Fruit fly (Drosophila melanogaster) whole organism, embryonic: ENCODE measurements around the gene CG43658.

ENCODE experiments used
- Aef1 ChIP-seq: fragments of 200-800 bp; sonication (Bioruptor generic); IDR thresholded peaks from 3 replicates; pipeline ENCODE4 v1.3.6; 2022; ENCODE audit warnings: missing biosample characterization, missing genetic modification characterization
- Atf3 ChIP-seq: fragments of 200-800 bp; sonication (Bioruptor generic); optimal IDR thresholded peaks from 3 replicates; lab custom pipeline; 2016; ENCODE audit warnings: missing biosample characterization, missing genetic modification characterization
- BEAF-32 ChIP-seq: fragments of 200-800 bp; sonication (Bioruptor generic); optimal IDR thresholded peaks from 3 replicates; lab custom pipeline; 2017; ENCODE audit warnings: missing biosample characterization, missing genetic modification characterization, mild to moderate bottlenecking, moderate library complexity, missing genetic modification reagents
- CG10209 ChIP-seq: fragments of 200-800 bp; sonication (Bioruptor generic); optimal IDR thresholded peaks from 3 replicates; lab custom pipeline; 2017; ENCODE audit warnings: missing biosample characterization, mild to moderate bottlenecking, missing genetic modification characterization, missing genetic modification reagents
- CG10321 ChIP-seq: fragments of 200-800 bp; sonication (Bioruptor generic); IDR thresholded peaks from 2 replicates; pipeline ENCODE4 v1.3.6; 2022; ENCODE audit warnings: missing biosample characterization, missing genetic modification characterization
- CG10431 ChIP-seq: fragments of 200-800 bp; sonication (Bioruptor generic); optimal IDR thresholded peaks from 3 replicates; lab custom pipeline; 2018; ENCODE audit warnings: missing biosample characterization, mild to moderate bottlenecking, missing genetic modification characterization
- CG11456 ChIP-seq: fragments of 200-800 bp; sonication (Bioruptor generic); IDR thresholded peaks from 3 replicates; pipeline ENCODE4 v1.3.6; 2022; ENCODE audit warnings: missing biosample characterization, missing genetic modification characterization
- CG15073 ChIP-seq: fragments of 200-800 bp; sonication (Bioruptor generic); optimal IDR thresholded peaks from 2 replicates; lab custom pipeline; 2016; ENCODE audit warnings: missing biosample characterization, missing genetic modification characterization
- CG17328 ChIP-seq: fragments of 200-800 bp; sonication (Bioruptor generic); IDR thresholded peaks from 2 replicates; pipeline ENCODE4 v1.3.6; 2022; ENCODE audit warnings: missing biosample characterization, missing genetic modification characterization
- CG1792 ChIP-seq: fragments of 200-800 bp; sonication (Bioruptor generic); optimal IDR thresholded peaks from 2 replicates; lab custom pipeline; 2016; ENCODE audit warnings: missing biosample characterization, missing genetic modification characterization
- CG1832 ChIP-seq: fragments of 200-800 bp; sonication (Bioruptor generic); optimal IDR thresholded peaks from 2 replicates; lab custom pipeline; 2017; ENCODE audit warnings: missing biosample characterization, mild to moderate bottlenecking, missing genetic modification characterization, inconsistent platforms
- CG2678 ChIP-seq: fragments of 200-800 bp; sonication (Bioruptor generic); optimal IDR thresholded peaks from 3 replicates; lab custom pipeline; 2019; ENCODE audit warnings: missing biosample characterization, mild to moderate bottlenecking, missing genetic modification characterization, moderate library complexity
- CG2712 ChIP-seq: fragments of 200-800 bp; optimal IDR thresholded peaks from 3 replicates; lab custom pipeline; 2019; ENCODE audit warnings: missing biosample characterization, mild to moderate bottlenecking, missing genetic modification characterization, moderate library complexity
- CG2875 ChIP-seq: fragments of 200-800 bp; sonication (Bioruptor generic); optimal IDR thresholded peaks from 2 replicates; lab custom pipeline; 2017; ENCODE audit warnings: missing biosample characterization, mild to moderate bottlenecking, missing genetic modification characterization, missing genetic modification reagents
- CG31388 ChIP-seq: fragments of 200-800 bp; sonication (Bioruptor generic); optimal IDR thresholded peaks from 2 replicates; lab custom pipeline; 2016; ENCODE audit warnings: missing biosample characterization, missing genetic modification characterization
- CG32767 ChIP-seq: fragments of 200-800 bp; sonication (Bioruptor generic); IDR thresholded peaks from 2 replicates; pipeline ENCODE4 v1.3.6; 2022; ENCODE audit warnings: missing biosample characterization, missing genetic modification characterization
- CG34376 ChIP-seq: fragments of 200-800 bp; sonication (Bioruptor generic); optimal IDR thresholded peaks from 2 replicates; lab custom pipeline; 2018; ENCODE audit warnings: missing biosample characterization, mild to moderate bottlenecking, missing genetic modification characterization
- CG34422 ChIP-seq: fragments of 200-800 bp; sonication (Bioruptor generic); IDR thresholded peaks from 3 replicates; pipeline ENCODE4 v1.3.6; 2022; ENCODE audit warnings: missing biosample characterization, missing genetic modification characterization
- CG5180 ChIP-seq: fragments of 200-800 bp; sonication (Bioruptor generic); optimal IDR thresholded peaks from 3 replicates; lab custom pipeline; 2017; ENCODE audit warnings: missing biosample characterization, missing genetic modification characterization, mild to moderate bottlenecking, moderate library complexity, missing genetic modification reagents
- CG6254 ChIP-seq: fragments of 200-800 bp; sonication (Bioruptor generic); optimal IDR thresholded peaks from 3 replicates; lab custom pipeline; 2017; ENCODE audit warnings: mild to moderate bottlenecking, missing biosample characterization, missing genetic modification reagents, missing genetic modification characterization
- CG7839 ChIP-seq: fragments of 200-800 bp; sonication (Bioruptor generic); optimal IDR thresholded peaks from 3 replicates; lab custom pipeline; 2018; ENCODE audit warnings: missing biosample characterization, mild to moderate bottlenecking, missing genetic modification characterization, moderate library complexity
- CG8359 ChIP-seq: fragments of 200-800 bp; sonication (Bioruptor generic); optimal IDR thresholded peaks from 2 replicates; lab custom pipeline; 2017; ENCODE audit warnings: missing biosample characterization, mild to moderate bottlenecking, missing genetic modification characterization, borderline replicate concordance
- Camta ChIP-seq: fragments of 200-800 bp; sonication (Bioruptor generic); optimal IDR thresholded peaks from 2 replicates; lab custom pipeline; 2016; ENCODE audit warnings: missing biosample characterization, missing genetic modification characterization
- CrebB ChIP-seq: fragments of 200-800 bp; sonication (Bioruptor generic); optimal IDR thresholded peaks from 3 replicates; lab custom pipeline; 2018; ENCODE audit warnings: missing biosample characterization, mild to moderate bottlenecking, missing genetic modification characterization
- Dad ChIP-seq: fragments of 200-800 bp; sonication (Bioruptor generic); optimal IDR thresholded peaks from 3 replicates; lab custom pipeline; 2016; ENCODE audit warnings: missing biosample characterization, missing genetic modification characterization
- Drgx ChIP-seq: fragments of 200-800 bp; sonication (Bioruptor generic); IDR thresholded peaks from 2 replicates; pipeline ENCODE4 v1.3.6; 2022; ENCODE audit warnings: missing biosample characterization, missing genetic modification characterization
- E2f1 ChIP-seq: fragments of 200-800 bp; sonication (Bioruptor generic); IDR thresholded peaks from 2 replicates; pipeline ENCODE4 v1.3.6; 2022; ENCODE audit warnings: missing biosample characterization, missing genetic modification characterization
- Ets97D ChIP-seq: fragments of 200-800 bp; sonication (Bioruptor generic); optimal IDR thresholded peaks from 3 replicates; lab custom pipeline; 2016; ENCODE audit warnings: missing biosample characterization, missing genetic modification characterization
- Fer2 ChIP-seq: fragments of 200-800 bp; sonication (Bioruptor generic); optimal IDR thresholded peaks from 2 replicates; lab custom pipeline; 2018; ENCODE audit warnings: missing biosample characterization, mild to moderate bottlenecking, missing genetic modification characterization, moderate library complexity
- Gug ChIP-seq: fragments of 200-800 bp; sonication (Bioruptor generic); IDR thresholded peaks from 4 replicates; pipeline ENCODE4 v1.3.6; 2022; ENCODE audit warnings: missing biosample characterization, missing genetic modification characterization
- Lpt ChIP-seq: fragments of >200 bp; optimal IDR thresholded peaks from 2 replicates; lab custom pipeline; 2018; ENCODE audit warnings: missing biosample characterization, missing genetic modification characterization
- Ravus ChIP-seq: fragments of 200-800 bp; sonication (Bioruptor generic); IDR thresholded peaks from 2 replicates; pipeline ENCODE4 v1.3.6; 2022; ENCODE audit warnings: missing biosample characterization, missing genetic modification characterization
- Stat92E ChIP-seq, 3 experiments: fragments of >200 bp in 2 of 3; fragments of 200-800 bp in 1 of 3; sonication (Bioruptor generic) in 1 of 3; optimal IDR thresholded peaks; 2 replicates each; lab custom pipeline; 2017 to 2019; ENCODE audit warnings: missing biosample characterization in 3 of 3, missing genetic modification characterization in 3 of 3, mild to moderate bottlenecking in 1 of 3, moderate library complexity in 1 of 3
- Vsx1 ChIP-seq: fragments of 200-800 bp; sonication (Bioruptor generic); optimal IDR thresholded peaks from 2 replicates; lab custom pipeline; 2017; ENCODE audit warnings: missing biosample characterization, mild to moderate bottlenecking, missing genetic modification characterization, missing genetic modification reagents
- bab2 ChIP-seq: fragments of 200-800 bp; sonication (Bioruptor generic); optimal IDR thresholded peaks from 2 replicates; lab custom pipeline; 2016; ENCODE audit warnings: missing biosample characterization, missing genetic modification characterization
- chif ChIP-seq, 2 experiments: fragments of 200-800 bp; sonication (Bioruptor generic); optimal IDR thresholded peaks; 3 replicates each; lab custom pipeline; 2016; ENCODE audit warnings: missing biosample characterization in 2 of 2, missing genetic modification characterization in 2 of 2
- croc ChIP-seq: fragments of 200-800 bp; sonication (Bioruptor generic); conservative IDR thresholded peaks from 3 replicates; pipeline ENCODE4 v1.3.6; 2022; ENCODE audit warnings: missing biosample characterization, missing genetic modification characterization
- danr ChIP-seq: fragments of 200-800 bp; sonication (Bioruptor generic); IDR thresholded peaks from 2 replicates; pipeline ENCODE4 v1.3.6; 2022; ENCODE audit warnings: missing biosample characterization, missing genetic modification characterization
- dmrt99B ChIP-seq: fragments of 200-800 bp; sonication (Bioruptor generic); optimal IDR thresholded peaks from 2 replicates; lab custom pipeline; 2018; ENCODE audit warnings: missing biosample characterization, mild to moderate bottlenecking, missing genetic modification characterization, moderate library complexity
- eyg ChIP-seq: fragments of 200-800 bp; sonication (Bioruptor generic); optimal IDR thresholded peaks from 3 replicates; lab custom pipeline; 2016; ENCODE audit warnings: missing biosample characterization, missing genetic modification characterization
- fu2 ChIP-seq: fragments of 200-800 bp; sonication (Bioruptor generic); optimal IDR thresholded peaks from 2 replicates; lab custom pipeline; 2016; ENCODE audit warnings: missing biosample characterization, missing genetic modification characterization
- klu ChIP-seq: fragments of 200-800 bp; sonication (Bioruptor generic); IDR thresholded peaks from 2 replicates; pipeline ENCODE4 v1.3.6; 2022; ENCODE audit warnings: missing biosample characterization, missing genetic modification characterization
- oc ChIP-seq: fragments of 200-800 bp; sonication (Bioruptor generic); optimal IDR thresholded peaks from 2 replicates; lab custom pipeline; 2018; ENCODE audit warnings: missing biosample characterization, mild to moderate bottlenecking, missing genetic modification characterization, moderate library complexity
- pan ChIP-seq, 4 experiments: fragments of >200 bp in 3 of 4; fragments of 200-800 bp in 1 of 4; sonication (Bioruptor generic) in 1 of 4; optimal IDR thresholded peaks in 3 of 4; IDR thresholded peaks in 1 of 4; 2 replicates each; pipeline versions ENCODE4 v1.3.6 to Lab custom; 2017 to 2022; ENCODE audit warnings: missing biosample characterization in 2 of 4, missing genetic modification characterization in 2 of 4, mixed read lengths in 1 of 4
- pita ChIP-seq: fragments of 200-800 bp; sonication (Bioruptor generic); optimal IDR thresholded peaks from 2 replicates; lab custom pipeline; 2017; ENCODE audit warnings: missing biosample characterization, mild to moderate bottlenecking, missing genetic modification characterization
- schlank ChIP-seq: fragments of 200-800 bp; sonication (Bioruptor generic); optimal IDR thresholded peaks from 2 replicates; lab custom pipeline; 2018; ENCODE audit warnings: missing biosample characterization, mild to moderate bottlenecking, missing genetic modification characterization
- sob ChIP-seq: fragments of 200-800 bp; sonication (Bioruptor generic); IDR thresholded peaks from 2 replicates; pipeline ENCODE4 v1.3.6; 2022; ENCODE audit warnings: missing biosample characterization, missing genetic modification characterization
- stwl ChIP-seq: fragments of 200-800 bp; sonication (Bioruptor generic); optimal IDR thresholded peaks from 3 replicates; lab custom pipeline; 2018; ENCODE audit warnings: missing biosample characterization, mild to moderate bottlenecking, missing genetic modification characterization, moderate library complexity
- unc-4 ChIP-seq: fragments of 200-800 bp; sonication (Bioruptor generic); IDR thresholded peaks from 2 replicates; pipeline ENCODE4 v1.3.6; 2022; ENCODE audit warnings: missing biosample characterization, missing genetic modification characterization; ENCODE audit not compliant: partially characterized antibody
- vnd ChIP-seq: fragments of 200-800 bp; sonication (Bioruptor generic); IDR thresholded peaks from 3 replicates; pipeline ENCODE4 v1.3.6; 2022; ENCODE audit warnings: missing biosample characterization, missing genetic modification characterization; ENCODE audit not compliant: partially characterized antibody

Gene CG43658

dm6 chrX:17581606-17582281 lies 20.8 kb upstream of the CG43658 start (continued):
- TF ChIP-seq CrebB (no peak), chif (GFP tag; optimal IDR thresholded peaks at IDR 0.05; lab: Kevin White, UChicago) (no peak), pita (GFP tag; lab: Kevin White, UChicago) (no peak), Atf3 (no peak), CG10321 (GFP tag; lab: Robert Waterston, UW) (no peak), Gug (GFP tag; lab: Robert Waterston, UW) (no peak), Lpt (GFP tag; lab: Kevin White, UChicago) (no peak), BEAF-32 (GFP tag; lab: Kevin White, UChicago) (no peak), CG10431 (GFP tag; lab: Kevin White, UChicago) (no peak), fu2 (GFP tag; lab: Kevin White, UChicago) (no peak), CG15073 (GFP tag; lab: Kevin White, UChicago) (no peak), CG32767 (no peak), danr (GFP tag; lab: Robert Waterston, UW) (no peak), Dad (GFP tag; lab: Kevin White, UChicago) (no peak), CG7839 (tag; lab: Kevin White, UChicago) (peak; percentile 45), E2f1 (GFP tag; lab: Robert Waterston, UW) (no peak), CG17328 (GFP tag; lab: Robert Waterston, UW) (no peak), CG2678 (tag; lab: Kevin White, UChicago) (peak; percentile 42), croc (GFP tag; lab: Robert Waterston, UW) (no peak), oc (tag; lab: Kevin White, UChicago) (no peak), klu (no peak), CG1792 (GFP tag; lab: Kevin White, UChicago) (no peak), eyg (GFP tag; lab: Kevin White, UChicago) (no peak), Stat92E (GFP tag; optimal IDR thresholded peaks at IDR 0.05; lab: Kevin White, UChicago) (no peak), Vsx1 (GFP tag; lab: Kevin White, UChicago) (no peak), stwl (no peak), CG1832 (GFP tag; lab: Kevin White, UChicago) (no peak), Fer2 (tag; lab: Kevin White, UChicago) (no peak), sob (no peak), Camta (GFP tag; lab: Kevin White, UChicago) (no peak), Aef1 (GFP tag; lab: Robert Waterston, UW) (no peak), CG5180 (GFP tag; lab: Kevin White, UChicago) (no peak), CG31388 (GFP tag; lab: Kevin White, UChicago) (no peak), CG6254 (GFP tag; lab: Kevin White, UChicago) (peak; percentile 11), unc-4 (GFP tag; lab: Robert Waterston, UW) (no peak), bab2 (GFP tag; lab: Kevin White, UChicago) (no peak), CG8359 (GFP tag; lab: Kevin White, UChicago) (no peak), CG10209 (GFP tag; lab: Kevin White, UChicago) (peak; percentile 22), Drgx (no peak), Ets97D (no peak), vnd (GFP tag; lab: Robert Waterston, UW) (no peak), CG2875 (GFP tag; lab: Kevin White, UChicago) (peak; percentile 16), pan (optimal IDR thresholded peaks at IDR 0.05; lab: Kevin White, UChicago) (no peak), pan (GFP tag; optimal IDR thresholded peaks at IDR 0.05 in 1 of 2, IDR thresholded peaks at IDR 0.05 in 1 of 2) (no peak), Ravus (GFP tag; lab: Robert Waterston, UW) (no peak), CG11456 (GFP tag; lab: Robert Waterston, UW) (no peak), dmrt99B (tag; lab: Kevin White, UChicago) (no peak), CG2712 (tag; lab: Kevin White, UChicago) (peak; percentile 66), CG34376 (GFP tag; lab: Kevin White, UChicago) (no peak), CG34422 (GFP tag; lab: Robert Waterston, UW) (no peak), schlank (tag; lab: Kevin White, UChicago) (no peak)
